Worm (Caenorhabditis elegans): Measurements from ENCODE around the gene ufd-2.
A peak's percentile ranks its signal among the peaks of the same experiment; 100 is the strongest.

The ufd-2 gene

DNA sequence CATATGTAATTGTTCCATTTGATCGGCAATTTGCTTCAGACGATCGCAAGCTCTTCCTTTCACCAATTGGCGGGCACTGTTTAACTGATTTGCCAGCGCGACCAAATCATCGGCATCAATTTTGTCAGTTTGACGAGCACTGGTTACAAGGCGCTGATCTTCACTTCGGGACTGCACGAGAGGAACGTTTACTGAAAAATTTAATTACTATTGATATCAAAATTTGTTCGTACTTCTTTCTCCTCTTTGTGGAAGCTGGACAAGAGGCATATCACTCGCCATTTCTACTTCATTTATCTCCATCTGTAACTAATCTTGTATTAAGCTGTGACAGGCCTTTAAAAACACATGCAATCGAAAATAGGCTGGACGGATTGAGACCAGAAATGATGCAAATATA, 24.7 kb upstream of the ufd-2 start, which contains the start of gene C08B11.9:
Gene C08B11.9, minus strand, starts transcription at position 307 of the 400 bp plus-strand sequence.
- TF ChIP-seq him-1 (tag; optimal IDR thresholded peaks at IDR 0.05): no peak
- TF ChIP-seq dao-5 (tag; optimal IDR thresholded peaks at IDR 0.05): no peak
- TF ChIP-seq W03F9.2 (tag; optimal IDR thresholded peaks at IDR 0.05): no peak

- TF ChIP-seq W03F9.2 (tag; optimal IDR thresholded peaks at IDR 0.05) (peak; percentile 77), dao-5 (tag; optimal IDR thresholded peaks at IDR 0.05) (no peak), him-1 (tag; optimal IDR thresholded peaks at IDR 0.05) (no peak)
Measured at ce11 chrII:8039416-8039815, 23.1 kb upstream of the ufd-2 start, which contains the start of the genes ubh-4 and algn-6. TSS of gene ubh-4 (minus strand) at chrII:8039597. TSS of gene algn-6 (plus strand) at chrII:8039802.

- peak; percentile 38 for TF ChIP-seq W03F9.2 (tag; optimal IDR thresholded peaks at IDR 0.05)
- no peak for TF ChIP-seq dao-5 (tag; optimal IDR thresholded peaks at IDR 0.05)
- no peak for TF ChIP-seq him-1 (tag; optimal IDR thresholded peaks at IDR 0.05)
Measured at ce11 chrII:8041642-8042041, 20.9 kb upstream of the ufd-2 start.

- TF ChIP-seq dao-5 (tag; optimal IDR thresholded peaks at IDR 0.05): no peak
- no peak for TF ChIP-seq him-1 (tag; optimal IDR thresholded peaks at IDR 0.05)
- TF ChIP-seq W03F9.2 (tag; optimal IDR thresholded peaks at IDR 0.05): no peak
Measured at ce11 chrII:8042289-8042688, 20.3 kb upstream of the ufd-2 start, which contains the start of gene T05H10.1. TSS of gene T05H10.1 (plus strand) at chrII:8042589.

- TF ChIP-seq dao-5 (tag; optimal IDR thresholded peaks at IDR 0.05) (no peak), him-1 (tag; optimal IDR thresholded peaks at IDR 0.05) (no peak)
Measured at ce11 chrII:8047264-8047663, 15.3 kb upstream of the ufd-2 start, which contains the start of gene apn-1. TSS of gene apn-1 (plus strand) at chrII:8047564.

DNA sequence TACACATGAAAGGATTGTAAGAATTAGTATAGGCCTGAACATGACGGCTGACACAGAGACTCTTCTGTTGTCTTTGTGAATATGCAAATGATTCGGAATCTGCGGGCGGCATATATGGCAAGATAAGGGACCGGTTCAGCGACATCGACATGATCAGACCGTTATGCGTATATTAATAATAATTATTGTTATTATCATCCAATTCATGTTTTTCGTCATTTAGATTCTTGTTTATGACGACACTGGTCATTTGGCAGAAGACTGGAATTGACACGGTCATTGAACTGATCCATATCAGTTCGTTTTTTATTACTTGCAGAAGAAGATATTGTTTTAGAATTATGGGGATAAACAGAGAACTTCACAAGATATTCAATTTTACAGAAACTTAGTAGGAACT, 12.1 kb upstream of the ufd-2 start, which contains the start of gene mtre-1:
Gene mtre-1, minus strand, starts transcription at position 101 of the 400 bp plus-strand sequence.
- TF ChIP-seq dao-5 (tag; optimal IDR thresholded peaks at IDR 0.05) (no peak), W03F9.2 (tag; optimal IDR thresholded peaks at IDR 0.05) (no peak), him-1 (tag; optimal IDR thresholded peaks at IDR 0.05) (no peak)

DNA sequence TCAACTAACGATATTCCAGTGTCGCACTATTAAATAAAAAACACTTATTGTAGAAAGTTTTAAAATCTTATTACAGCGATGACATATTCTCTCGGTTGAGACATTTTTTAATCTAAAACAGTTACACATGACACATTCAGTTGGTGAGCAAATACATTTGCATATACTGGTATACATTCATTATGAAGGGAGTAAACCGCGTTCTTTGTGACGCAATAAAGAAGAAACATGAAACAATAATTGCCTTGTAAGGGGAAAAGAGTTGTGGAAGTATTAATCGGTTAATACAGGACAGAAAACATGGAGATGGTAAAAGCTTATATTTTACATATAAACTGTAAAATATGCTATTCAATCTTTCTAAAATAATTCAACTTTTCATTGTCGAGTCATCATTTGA, 11.2 kb upstream of the ufd-2 start:
- TF ChIP-seq W03F9.2 (tag; optimal IDR thresholded peaks at IDR 0.05): no peak
- no peak for TF ChIP-seq dao-5 (tag; optimal IDR thresholded peaks at IDR 0.05)
- TF ChIP-seq him-1 (tag; optimal IDR thresholded peaks at IDR 0.05): no peak

ce11 chrII:8052172-8052571, 10.4 kb upstream of the ufd-2 start:
- no peak for TF ChIP-seq W03F9.2 (tag; optimal IDR thresholded peaks at IDR 0.05)
- TF ChIP-seq him-1 (tag; optimal IDR thresholded peaks at IDR 0.05): no peak
- TF ChIP-seq dao-5 (tag; optimal IDR thresholded peaks at IDR 0.05): no peak

DNA sequence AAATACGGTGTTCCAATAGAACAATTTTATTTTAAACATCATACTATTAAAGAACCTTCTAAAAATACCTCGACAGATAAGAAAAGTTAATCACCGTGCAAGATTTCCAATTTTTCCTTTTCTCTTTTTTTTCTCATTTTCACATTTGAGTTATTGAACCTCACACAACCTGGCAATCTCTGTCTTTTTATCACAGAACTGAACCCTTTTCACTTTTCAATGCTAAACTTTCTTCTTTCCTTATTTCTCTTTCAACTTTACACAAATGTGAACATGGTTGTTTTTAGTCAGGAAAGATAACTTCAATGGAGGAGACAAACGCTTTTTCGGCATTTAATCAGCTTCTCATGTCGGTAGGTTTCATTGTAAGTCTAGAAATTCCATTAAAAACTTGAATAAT, 9.7 kb upstream of the ufd-2 start, which contains the start of gene T05H10.4:
Gene T05H10.4, plus strand, starts transcription at position 301 of the 400 bp plus-strand sequence.
- TF ChIP-seq him-1 (tag; optimal IDR thresholded peaks at IDR 0.05) (no peak), dao-5 (tag; optimal IDR thresholded peaks at IDR 0.05) (no peak), W03F9.2 (tag; optimal IDR thresholded peaks at IDR 0.05) (no peak)

ce11 chrII:8057911-8058310, 4.6 kb upstream of the ufd-2 start:
- TF ChIP-seq W03F9.2 (tag; optimal IDR thresholded peaks at IDR 0.05): no peak
- no peak for TF ChIP-seq him-1 (tag; optimal IDR thresholded peaks at IDR 0.05)
- no peak for TF ChIP-seq dao-5 (tag; optimal IDR thresholded peaks at IDR 0.05)

DNA sequence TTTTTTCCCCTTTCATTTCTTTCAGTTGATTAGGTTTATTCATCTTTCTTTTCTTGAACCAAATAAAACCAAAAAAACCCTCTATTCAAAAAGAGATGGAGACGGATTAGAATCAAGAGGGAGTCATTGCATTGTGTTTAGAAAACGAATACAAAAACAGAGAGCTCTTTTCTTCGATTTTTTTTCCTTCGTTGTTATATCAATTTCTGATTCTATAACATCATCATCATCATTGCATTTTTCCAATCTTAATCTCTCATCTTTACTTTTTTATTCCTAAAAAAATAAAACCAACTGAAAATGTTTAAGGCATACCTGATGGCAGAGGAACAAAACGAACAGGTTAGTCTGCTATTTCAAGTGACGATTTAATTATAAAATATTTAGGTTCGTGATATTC, 3.8 kb upstream of the ufd-2 start, which contains the start of gene T05H10.8:
Gene T05H10.8, plus strand, starts transcription at position 301 of the 400 bp plus-strand sequence.
- no peak for TF ChIP-seq W03F9.2 (tag; optimal IDR thresholded peaks at IDR 0.05)
- no peak for TF ChIP-seq him-1 (tag; optimal IDR thresholded peaks at IDR 0.05)
- no peak for TF ChIP-seq dao-5 (tag; optimal IDR thresholded peaks at IDR 0.05)

DNA sequence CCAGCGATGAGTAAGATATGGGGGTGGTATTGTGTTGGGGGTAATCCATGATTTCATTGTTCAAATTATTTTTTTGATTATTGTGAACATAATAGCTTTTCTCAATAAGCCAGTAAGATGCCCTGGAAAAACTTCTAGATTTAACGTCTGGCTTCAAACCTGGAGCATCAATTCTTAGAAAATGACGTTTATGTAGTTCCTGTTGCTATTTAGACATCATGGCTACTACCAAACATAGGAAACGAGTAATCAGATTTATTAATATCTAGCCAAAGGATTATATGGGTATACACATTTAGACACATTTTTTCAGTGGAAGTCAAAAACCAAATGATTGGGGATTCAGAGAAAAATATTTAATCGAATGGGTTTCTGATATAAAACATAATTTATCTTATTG, 3.0 kb upstream of the ufd-2 start:
- TF ChIP-seq dao-5 (tag; optimal IDR thresholded peaks at IDR 0.05) (no peak), him-1 (tag; optimal IDR thresholded peaks at IDR 0.05) (no peak), W03F9.2 (tag; optimal IDR thresholded peaks at IDR 0.05) (no peak)

DNA sequence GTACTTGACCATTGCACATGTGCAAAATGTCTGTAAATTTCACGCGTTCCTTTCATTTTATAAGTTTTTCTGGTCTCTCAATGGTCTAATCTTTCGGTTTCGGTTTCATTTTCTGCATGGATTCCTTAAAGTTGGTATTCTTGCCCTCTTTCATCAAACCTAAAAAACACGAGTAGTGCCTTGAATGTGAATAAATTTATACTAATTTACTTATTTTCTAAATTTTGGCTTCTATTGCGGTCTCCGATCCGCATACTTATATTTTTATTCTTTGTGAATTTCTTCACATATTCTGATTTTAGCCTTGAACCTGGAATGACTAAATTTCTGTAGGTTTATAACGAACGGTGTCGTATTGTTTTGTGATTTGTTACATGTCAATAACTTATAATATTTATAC, 3.4 kb downstream of the ufd-2 start, which contains the start of gene pdha-1:
Gene pdha-1, plus strand, starts transcription at position 301 of the 400 bp plus-strand sequence.
- no peak for TF ChIP-seq dao-5 (tag; optimal IDR thresholded peaks at IDR 0.05)
- TF ChIP-seq W03F9.2 (tag; optimal IDR thresholded peaks at IDR 0.05): no peak
- TF ChIP-seq him-1 (tag; optimal IDR thresholded peaks at IDR 0.05): no peak

- TF ChIP-seq him-1 (tag; optimal IDR thresholded peaks at IDR 0.05) (no peak), dao-5 (tag; optimal IDR thresholded peaks at IDR 0.05) (no peak), W03F9.2 (tag; optimal IDR thresholded peaks at IDR 0.05) (no peak)
Measured at ce11 chrII:8071012-8071625, 8.6 kb downstream of the ufd-2 start.
